Worm (Caenorhabditis elegans): ENCODE results near the gene F55B11.5.
A peak's percentile ranks its signal among the peaks of the same experiment; 100 is the strongest.
"Not testable (repeated sequence)": the region's sequence is repeated elsewhere in the genome, so short reads cannot be mapped to it uniquely, and the experiment has no call there.

F55B11.5 gene

DNA sequence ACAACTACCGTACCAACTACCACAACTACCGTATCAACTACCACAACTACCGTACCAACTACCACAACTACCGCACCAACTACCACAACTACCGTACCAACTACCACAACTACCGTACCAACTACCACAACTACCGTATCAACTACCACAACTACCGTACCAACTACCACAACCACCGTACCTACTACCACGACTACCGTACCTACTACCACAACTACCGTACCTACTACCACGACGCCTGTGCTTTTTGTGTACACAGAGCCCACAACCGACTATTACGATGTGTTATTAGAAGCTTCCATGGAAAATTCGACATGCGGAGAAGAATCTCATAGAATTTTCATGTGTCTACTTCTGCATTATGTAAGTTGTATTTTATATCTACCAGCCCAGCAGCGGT, at the start of gene F55B11.5:
Gene F55B11.5 (plus strand): TSS at position 301 of the 400 bp plus-strand sequence.
- TF ChIP-seq swsn-7 (tag; optimal IDR thresholded peaks at IDR 0.05); nhr-84 (tag; optimal IDR thresholded peaks at IDR 0.05); grh-1 (GFP tag; IDR thresholded peaks at IDR 0.05): not testable (repeated sequence)

DNA sequence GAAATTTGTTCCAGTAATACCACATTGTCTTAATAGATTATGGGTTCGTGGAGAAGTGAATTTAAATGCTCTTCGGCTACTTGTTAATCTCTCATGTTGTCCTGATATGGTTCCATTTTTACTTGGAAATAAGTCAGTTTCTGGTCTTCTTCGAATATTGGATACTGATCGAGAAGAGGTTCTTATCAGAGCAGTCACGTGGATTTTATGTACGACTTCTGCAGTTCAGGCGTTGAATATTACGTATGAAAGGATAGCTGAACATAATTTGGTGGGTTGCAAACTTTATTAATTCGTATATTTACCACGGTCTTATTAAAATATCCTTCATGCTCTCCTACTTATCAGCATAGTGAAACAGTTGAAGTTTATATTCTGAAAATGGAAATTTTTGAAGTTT, 49.6 kb upstream of the F55B11.5 start:
- TF ChIP-seq nhr-71 (tag; optimal IDR thresholded peaks at IDR 0.05) (no peak), hlh-17 (GFP tag; optimal IDR thresholded peaks at IDR 0.05; ENCODE audit: borderline replicate concordance) (no peak), nhr-47 (tag; optimal IDR thresholded peaks at IDR 0.05) (no peak), fkh-10 (GFP tag; optimal IDR thresholded peaks at IDR 0.05) (no peak), alr-1 (tag; optimal IDR thresholded peaks at IDR 0.05; ENCODE audit: borderline replicate concordance) (no peak), sup-37 (GFP tag; optimal IDR thresholded peaks at IDR 0.05) (no peak), elt-2 (tag; optimal IDR thresholded peaks at IDR 0.05) (no peak), lsy-2 (tag; optimal IDR thresholded peaks at IDR 0.05) (no peak), rnt-1 (tag; optimal IDR thresholded peaks at IDR 0.05) (no peak), tlp-1 (tag; optimal IDR thresholded peaks at IDR 0.05) (no peak)

DNA sequence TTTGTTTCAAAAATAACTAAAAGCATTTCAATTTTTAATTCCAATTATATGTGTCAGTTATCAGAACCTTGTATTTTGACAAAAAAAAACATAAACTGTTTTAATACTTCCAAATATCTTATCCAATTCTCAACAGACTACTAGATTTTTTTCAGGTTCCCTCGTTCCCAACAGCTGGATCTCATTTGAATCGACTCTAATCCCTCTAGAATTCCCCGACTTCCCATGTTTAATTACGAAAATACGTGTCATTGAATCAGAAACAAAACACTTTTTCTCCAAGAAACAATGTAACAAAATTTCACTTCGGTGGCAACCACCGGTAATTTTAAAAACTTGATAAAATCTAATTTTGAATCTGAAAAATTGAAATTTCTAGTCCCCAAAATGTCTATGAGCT, 48.3 kb upstream of the F55B11.5 start:
- TF ChIP-seq ztf-4 (tag; optimal IDR thresholded peaks at IDR 0.05) = no peak
- no peak for TF ChIP-seq isw-1 (GFP tag; IDR thresholded peaks at IDR 0.05)
- no peak for TF ChIP-seq ztf-11 (tag; optimal IDR thresholded peaks at IDR 0.05)
- TF ChIP-seq lir-3 (tag; optimal IDR thresholded peaks at IDR 0.05; ENCODE audit: poor library complexity) = no peak
- no peak for TF ChIP-seq rnt-1 (tag; optimal IDR thresholded peaks at IDR 0.05)
- TF ChIP-seq nhr-85 (tag) = no peak
- no peak for TF ChIP-seq elt-2 (tag; optimal IDR thresholded peaks at IDR 0.05)
- peak; percentile 86 for TF ChIP-seq dsc-1 (tag; optimal IDR thresholded peaks at IDR 0.05)
- peak; percentile 69 for TF ChIP-seq fkh-4 (tag; optimal IDR thresholded peaks at IDR 0.05; ENCODE audit: borderline replicate concordance)
- TF ChIP-seq fkh-10 (GFP tag; optimal IDR thresholded peaks at IDR 0.05) = no peak
- TF ChIP-seq jun-1 (tag; optimal IDR thresholded peaks at IDR 0.05) = no peak
- TF ChIP-seq skn-1 (tag; optimal IDR thresholded peaks at IDR 0.05) = no peak
- TF ChIP-seq xbp-1 (tag; optimal IDR thresholded peaks at IDR 0.05) = no peak

DNA sequence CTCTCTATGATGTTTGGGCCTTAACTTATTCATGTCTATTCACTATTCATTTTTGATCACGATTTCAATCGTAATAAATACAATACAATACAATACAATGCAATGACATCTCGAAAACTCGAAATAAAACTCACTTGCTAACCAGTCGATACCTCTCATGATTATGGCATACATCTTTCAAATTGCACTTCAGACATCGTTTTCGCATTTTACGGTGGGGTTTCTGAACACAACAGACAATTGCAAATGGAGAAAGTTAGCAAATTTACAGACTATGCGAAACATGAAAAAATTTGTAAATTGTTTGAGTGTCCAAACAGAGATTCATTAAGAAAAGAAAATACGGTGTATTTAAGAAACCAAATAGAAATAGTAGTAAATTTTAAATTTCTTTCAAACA, 44.0 kb upstream of the F55B11.5 start, which contains the start of gene paqr-3:
Gene paqr-3 (minus strand): TSS at position 210 of the 400 bp plus-strand sequence.
- TF ChIP-seq ceh-82 (tag; optimal IDR thresholded peaks at IDR 0.05) (no peak), mep-1 (tag; optimal IDR thresholded peaks at IDR 0.05) (no peak), aha-1 (tag; optimal IDR thresholded peaks at IDR 0.05) (no peak), aly-2 (tag; optimal IDR thresholded peaks at IDR 0.05) (no peak), nhr-20 (tag; optimal IDR thresholded peaks at IDR 0.05) (no peak), pag-3 (tag; optimal IDR thresholded peaks at IDR 0.05; ENCODE audit: borderline replicate concordance, insufficient read depth) (no peak), pqm-1 (tag; optimal IDR thresholded peaks at IDR 0.05) (no peak), lin-14 (GFP tag; optimal IDR thresholded peaks at IDR 0.05) (no peak), hlh-17 (GFP tag; optimal IDR thresholded peaks at IDR 0.05; ENCODE audit: borderline replicate concordance) (no peak), dpl-1 (GFP tag; optimal IDR thresholded peaks at IDR 0.05) (no peak), unc-98 (GFP tag; IDR thresholded peaks at IDR 0.05) (no peak), zip-4 (GFP tag; optimal IDR thresholded peaks at IDR 0.05) (no peak)

DNA sequence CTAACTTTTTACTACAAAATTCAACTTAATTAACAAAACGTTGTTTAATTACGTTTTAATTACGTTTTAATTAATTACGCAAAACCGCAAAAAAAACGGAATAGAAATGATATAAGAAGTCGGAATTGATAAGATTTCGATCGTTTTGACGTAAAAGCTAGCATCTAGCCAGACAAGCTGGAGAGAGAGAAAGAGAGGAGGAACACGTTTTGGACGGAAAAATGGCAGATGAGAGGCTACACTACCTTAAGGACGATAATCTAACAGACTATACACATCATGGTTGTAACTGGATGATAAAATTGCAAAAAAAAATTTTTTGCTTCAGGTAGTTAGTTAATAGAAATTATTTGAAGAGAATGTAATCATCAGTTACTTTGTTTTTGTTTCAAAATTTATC, 43.3 kb upstream of the F55B11.5 start:
- TF ChIP-seq pqm-1 (tag; optimal IDR thresholded peaks at IDR 0.05) (no peak), C04F5.9 (tag; optimal IDR thresholded peaks at IDR 0.05) (no peak), ceh-8 (GFP tag; optimal IDR thresholded peaks at IDR 0.05) (no peak), blmp-1 (tag; optimal IDR thresholded peaks at IDR 0.05) (peak; percentile 50)

All from whole organism, L1 larva.